Worm (Caenorhabditis elegans) whole organism, L2 larva: ENCODE measurements around the gene num-1.

Experiments used
- C34F6.9 ChIP-seq: fragments of 150-350 bp; optimal IDR thresholded peaks from 2 replicates; lab custom pipeline; 2014; ENCODE audit warnings: missing biosample characterization, missing genetic modification characterization
- F13H6.1 ChIP-seq: sonication (generic microtip); optimal IDR thresholded peaks from 2 replicates; lab custom pipeline; 2016; ENCODE audit warnings: missing genetic modification characterization, missing compliant biosample characterization
- aly-2 ChIP-seq: fragments of 150-350 bp; optimal IDR thresholded peaks from 2 replicates; lab custom pipeline; 2014; ENCODE audit warnings: missing biosample characterization, missing genetic modification characterization
- ceh-82 ChIP-seq: fragments of 150-350 bp; optimal IDR thresholded peaks from 2 replicates; lab custom pipeline; 2014; ENCODE audit warnings: missing biosample characterization, missing genetic modification characterization
- crh-2 ChIP-seq: sonication (generic microtip); optimal IDR thresholded peaks from 2 replicates; lab custom pipeline; 2017; ENCODE audit warnings: missing biosample characterization, missing genetic modification characterization
- egl-27 ChIP-seq: sonication (generic microtip); optimal IDR thresholded peaks from 3 replicates; lab custom pipeline; 2017; ENCODE audit warnings: missing biosample characterization, missing genetic modification reagents, missing genetic modification characterization
- fos-1 ChIP-seq: fragments of 150-350 bp; optimal IDR thresholded peaks from 2 replicates; lab custom pipeline; 2014; ENCODE audit warnings: missing biosample characterization, missing genetic modification characterization
- gmeb-1 ChIP-seq: fragments of 150-350 bp; optimal IDR thresholded peaks from 2 replicates; lab custom pipeline; 2014; ENCODE audit warnings: missing biosample characterization, missing genetic modification characterization
- lin-13 ChIP-seq: fragments of 150-350 bp; optimal IDR thresholded peaks from 2 replicates; lab custom pipeline; 2014; ENCODE audit warnings: missing biosample characterization, missing genetic modification reagents, missing genetic modification characterization
- lin-39 ChIP-seq: fragments of 150-350 bp; optimal IDR thresholded peaks from 2 replicates; lab custom pipeline; 2014; ENCODE audit warnings: missing biosample characterization, missing genetic modification reagents, missing genetic modification characterization
- mab-5 ChIP-seq: fragments of 150-350 bp; optimal IDR thresholded peaks from 2 replicates; lab custom pipeline; 2014; ENCODE audit warnings: missing biosample characterization, missing genetic modification characterization
- mbf-1 ChIP-seq: sonication (generic microtip); optimal IDR thresholded peaks from 2 replicates; lab custom pipeline; 2017; ENCODE audit warnings: missing biosample characterization, missing genetic modification characterization
- mdl-1 ChIP-seq, 2 experiments: fragments of 150-350 bp in 1 of 2; sonication (generic microtip) in 1 of 2; optimal IDR thresholded peaks; 2 replicates each; lab custom pipeline; 2017; ENCODE audit warnings: missing biosample characterization in 2 of 2, missing genetic modification characterization in 2 of 2
- nhr-10 ChIP-seq: sonication (generic microtip); optimal IDR thresholded peaks from 2 replicates; lab custom pipeline; 2017; ENCODE audit warnings: missing biosample characterization, missing genetic modification characterization
- nhr-11 ChIP-seq: fragments of 150-350 bp; optimal IDR thresholded peaks from 2 replicates; lab custom pipeline; 2014; ENCODE audit warnings: missing biosample characterization, missing genetic modification characterization
- nhr-12 ChIP-seq: fragments of 150-350 bp; optimal IDR thresholded peaks from 2 replicates; lab custom pipeline; 2014; ENCODE audit warnings: missing biosample characterization, missing genetic modification characterization
- nhr-129 ChIP-seq: fragments of 150-350 bp; optimal IDR thresholded peaks from 2 replicates; lab custom pipeline; 2014; ENCODE audit warnings: missing biosample characterization, missing genetic modification characterization
- nhr-23 ChIP-seq: fragments of 150-350 bp; optimal IDR thresholded peaks from 2 replicates; lab custom pipeline; 2014; ENCODE audit warnings: missing biosample characterization, missing genetic modification reagents, missing genetic modification characterization
- nhr-237 ChIP-seq: fragments of 150-350 bp; optimal IDR thresholded peaks from 2 replicates; lab custom pipeline; 2014; ENCODE audit warnings: missing biosample characterization, missing genetic modification characterization
- nhr-6 ChIP-seq: fragments of 150-350 bp; optimal IDR thresholded peaks from 2 replicates; lab custom pipeline; 2014; ENCODE audit warnings: missing biosample characterization, missing genetic modification characterization
- nhr-77 ChIP-seq: fragments of 150-350 bp; optimal IDR thresholded peaks from 2 replicates; lab custom pipeline; 2014; ENCODE audit warnings: missing biosample characterization, missing genetic modification characterization
- sem-4 ChIP-seq: fragments of 150-350 bp; optimal IDR thresholded peaks from 2 replicates; lab custom pipeline; 2014; ENCODE audit warnings: missing biosample characterization, missing genetic modification reagents, missing genetic modification characterization
- skn-1 ChIP-seq: sonication (generic microtip); optimal IDR thresholded peaks from 2 replicates; lab custom pipeline; 2017; ENCODE audit warnings: missing biosample characterization, missing genetic modification characterization
- sma-3 ChIP-seq: sonication (generic microtip); optimal IDR thresholded peaks from 2 replicates; lab custom pipeline; 2016; ENCODE audit warnings: missing genetic modification reagents, missing genetic modification characterization, missing compliant biosample characterization
- sma-9 ChIP-seq, 2 experiments: fragments of 150-350 bp in 1 of 2; sonication (generic microtip) in 1 of 2; optimal IDR thresholded peaks; 2 replicates each; lab custom pipeline; 2014 to 2016; ENCODE audit warnings: missing genetic modification characterization in 2 of 2, mild to moderate bottlenecking in 1 of 2, missing biosample characterization in 1 of 2, missing compliant biosample characterization in 1 of 2, missing genetic modification reagents in 1 of 2, moderate library complexity in 1 of 2
- snpc-4 ChIP-seq: fragments of 150-350 bp; optimal IDR thresholded peaks from 2 replicates; lab custom pipeline; 2014; ENCODE audit warnings: missing biosample characterization, missing genetic modification characterization
- unc-39 ChIP-seq: fragments of 150-350 bp; optimal IDR thresholded peaks from 2 replicates; lab custom pipeline; 2014; ENCODE audit warnings: missing biosample characterization, missing genetic modification characterization
- unc-55 ChIP-seq: fragments of 150-350 bp; sonication (generic microtip); optimal IDR thresholded peaks from 3 replicates; lab custom pipeline; 2014; ENCODE audit warnings: missing biosample characterization, missing genetic modification reagents, missing genetic modification characterization
- unc-62 ChIP-seq: fragments of 150-350 bp; optimal IDR thresholded peaks from 2 replicates; lab custom pipeline; 2014; ENCODE audit warnings: missing biosample characterization, missing genetic modification reagents, missing genetic modification characterization
- ztf-4 ChIP-seq: fragments of 150-350 bp; optimal IDR thresholded peaks from 2 replicates; lab custom pipeline; 2014; ENCODE audit warnings: missing biosample characterization, missing genetic modification characterization

num-1 gene

DNA sequence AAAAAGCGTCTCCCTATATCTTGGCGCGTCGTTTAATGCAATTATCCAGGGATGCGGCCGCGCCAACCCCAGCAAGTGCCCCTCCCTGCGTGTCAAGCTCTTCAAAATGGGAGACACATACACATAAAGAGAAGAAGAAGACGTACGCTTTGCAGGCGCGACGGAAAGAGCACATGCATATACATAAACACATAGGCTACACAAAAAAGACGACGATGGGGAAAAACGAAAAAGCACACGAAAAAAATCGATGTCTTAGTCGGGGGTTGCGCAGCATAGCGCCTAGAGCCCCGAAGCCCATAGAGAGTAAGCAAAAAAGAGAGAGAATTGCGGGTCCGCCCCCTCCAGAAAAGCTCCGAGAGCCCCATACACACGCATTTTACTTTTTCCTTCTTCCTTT is 40.5 kb upstream of the num-1 start, which contains the start of gene tpan-1 (continued):
- TF ChIP-seq nhr-23 (tag; lab: Kevin White, UChicago) (no peak), nhr-10 (no peak), nhr-129 (tag; lab: Kevin White, UChicago) (peak; percentile 64), egl-27 (tag; lab: Kevin White, UChicago) (peak; percentile 16), lin-13 (GFP tag; lab: Kevin White, UChicago) (no peak), nhr-11 (tag; lab: Kevin White, UChicago) (no peak), mdl-1 (tag; optimal IDR thresholded peaks at IDR 0.05; lab: Kevin White, UChicago) (peak in 1 of 2 experiments; percentile 73), gmeb-1 (tag; lab: Kevin White, UChicago) (no peak), nhr-6 (no peak), ztf-4 (tag; lab: Kevin White, UChicago) (no peak), skn-1 (tag; lab: Kevin White, UChicago) (no peak), fos-1 (tag; lab: Kevin White, UChicago) (no peak), lin-39 (tag; lab: Kevin White, UChicago) (no peak), aly-2 (tag; lab: Kevin White, UChicago) (no peak)

DNA sequence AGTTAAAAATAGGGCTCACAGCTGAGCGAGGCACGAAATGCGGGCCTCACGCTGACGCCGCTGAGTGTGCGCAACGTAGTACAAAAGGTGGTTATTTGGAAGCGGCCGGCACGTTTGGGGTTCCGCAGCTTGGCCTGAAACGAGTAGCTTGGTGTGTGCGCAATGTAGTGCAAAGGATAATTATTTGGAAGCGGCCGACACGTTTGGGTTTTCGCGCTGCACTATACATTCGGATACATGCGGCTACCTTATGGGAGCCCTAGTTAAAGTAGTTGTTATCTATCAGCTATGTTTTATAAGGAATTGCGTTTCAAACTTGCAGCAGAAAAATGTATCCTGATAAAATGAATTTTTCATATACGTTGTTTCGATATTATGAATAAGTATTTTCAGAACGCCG is 39.6 kb upstream of the num-1 start, which contains the start of gene Y44A6D.1:
Y44A6D.1 (minus strand) TSS at position 23 of the 400 bp plus-strand sequence.
- TF ChIP-seq mab-5 (tag; lab: Kevin White, UChicago), result no peak
- no peak for TF ChIP-seq nhr-237
- TF ChIP-seq snpc-4, result peak; percentile 73

- TF ChIP-seq mbf-1, result peak; percentile 9
- no peak for TF ChIP-seq nhr-10
- TF ChIP-seq crh-2 (tag; lab: Kevin White, UChicago), result no peak
- no peak for TF ChIP-seq sma-3 (GFP tag; lab: Kevin White, UChicago)
- no peak for TF ChIP-seq snpc-4
- TF ChIP-seq unc-55, result no peak
- TF ChIP-seq, all 48 proteins: peak for 1
Measured at ce11 chrV:20790616-20791015, 39.0 kb upstream of the num-1 start.

- TF ChIP-seq fos-1 (tag; lab: Kevin White, UChicago), result peak; percentile 52
- no peak for TF ChIP-seq lin-39 (tag; lab: Kevin White, UChicago)
- no peak for TF ChIP-seq nhr-6
- TF ChIP-seq sma-9 (GFP tag; optimal IDR thresholded peaks at IDR 0.05; lab: Kevin White, UChicago), result peak; percentile 2
- TF ChIP-seq sma-9 (tag; optimal IDR thresholded peaks at IDR 0.05; lab: Kevin White, UChicago), result no peak
- no peak for TF ChIP-seq nhr-11 (tag; lab: Kevin White, UChicago)
- no peak for TF ChIP-seq ztf-4 (tag; lab: Kevin White, UChicago)
- TF ChIP-seq nhr-23 (tag; lab: Kevin White, UChicago), result no peak
Measured at ce11 chrV:20792371-20792890, 37.2 kb upstream of the num-1 start, which contains the start of gene Y44A6D.3. TSS of gene Y44A6D.3 (minus strand) at chrV:20792421.

DNA sequence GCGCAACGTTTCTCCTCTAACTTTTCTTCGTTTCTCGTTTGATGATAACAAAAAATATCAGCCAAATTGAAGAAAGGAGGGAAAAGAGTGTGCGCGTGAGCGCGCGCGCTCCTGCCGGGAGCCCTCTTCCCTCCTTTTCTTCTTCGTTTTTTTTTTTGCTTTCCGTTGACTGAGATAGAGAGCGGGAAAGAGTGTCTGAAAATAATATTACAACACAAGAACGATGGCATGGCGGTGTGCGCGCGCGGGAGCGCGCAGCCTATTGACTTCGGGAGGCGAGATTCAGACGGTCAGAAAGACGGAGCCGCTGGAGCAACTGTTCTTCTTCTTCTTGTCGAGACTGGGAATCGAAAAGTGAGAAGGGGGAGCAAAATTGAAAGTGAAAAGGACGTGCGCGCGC is 35.9 kb upstream of the num-1 start:
- TF ChIP-seq fos-1 (tag; lab: Kevin White, UChicago), result peak; percentile 15
- TF ChIP-seq mdl-1 (tag; optimal IDR thresholded peaks at IDR 0.05; lab: Kevin White, UChicago), result no peak
- TF ChIP-seq nhr-129 (tag; lab: Kevin White, UChicago), result peak; percentile 62
- no peak for TF ChIP-seq unc-39
- peak; percentile 5 for TF ChIP-seq sma-9 (GFP tag; optimal IDR thresholded peaks at IDR 0.05; lab: Kevin White, UChicago)
- no peak for TF ChIP-seq sma-9 (tag; optimal IDR thresholded peaks at IDR 0.05; lab: Kevin White, UChicago)
- no peak for TF ChIP-seq sem-4 (tag; lab: Kevin White, UChicago)
- peak; percentile 14 for TF ChIP-seq unc-55
- TF ChIP-seq F13H6.1, result peak; percentile 55
- no peak for TF ChIP-seq snpc-4
- TF ChIP-seq C34F6.9 (tag; lab: Kevin White, UChicago), result peak; percentile 65
- TF ChIP-seq, all 48 proteins: peak for 6

DNA sequence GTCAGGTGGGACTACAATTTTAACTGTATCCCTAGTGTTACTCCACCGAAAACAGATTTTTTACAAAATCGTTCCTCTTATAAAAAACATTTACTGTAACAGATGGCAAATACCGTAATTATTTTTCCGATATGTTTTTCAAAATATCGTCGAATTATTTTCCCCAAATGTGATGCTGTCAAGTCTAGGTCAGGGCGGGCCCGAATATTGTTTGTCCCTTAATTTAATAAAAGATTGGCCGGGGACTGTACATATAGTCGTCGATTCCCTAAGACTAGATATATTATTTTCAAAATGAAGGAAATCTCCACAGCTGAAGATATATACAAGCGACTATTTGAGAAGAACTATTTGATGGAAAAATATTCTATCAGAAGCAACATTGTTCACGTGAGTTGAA is 31.7 kb upstream of the num-1 start, which contains the start of gene sdf-9:
sdf-9 (plus strand) TSS at position 301 of the 400 bp plus-strand sequence.
- TF ChIP-seq nhr-12 (tag; lab: Kevin White, UChicago) (no peak), aly-2 (tag; lab: Kevin White, UChicago) (no peak), snpc-4 (no peak), nhr-77 (tag; lab: Kevin White, UChicago) (no peak), nhr-10 (no peak), unc-62 (GFP tag; lab: Kevin White, UChicago) (no peak), F13H6.1 (no peak), ceh-82 (no peak), egl-27 (tag; lab: Kevin White, UChicago) (no peak), nhr-237 (no peak), crh-2 (tag; lab: Kevin White, UChicago) (no peak)
